Worm (Caenorhabditis elegans) whole organism, L1 larva: ENCODE measurements around the gene C29E4.12.

Experiments
- C34B4.2 ChIP-seq: sonication (generic microtip); optimal IDR thresholded peaks from 2 replicates; lab custom pipeline; 2017; ENCODE audit warnings: mild to moderate bottlenecking, missing genetic modification characterization, missing compliant biosample characterization
- Y116A8C.19 ChIP-seq: sonication (generic microtip); optimal IDR thresholded peaks from 2 replicates; lab custom pipeline; 2016; ENCODE audit warnings: missing compliant biosample characterization, missing genetic modification characterization, borderline replicate concordance
- aha-1 ChIP-seq: fragments of 150-350 bp; optimal IDR thresholded peaks from 2 replicates; lab custom pipeline; 2014; ENCODE audit warnings: missing biosample characterization, missing genetic modification characterization
- blmp-1 ChIP-seq: fragments of 150-350 bp; optimal IDR thresholded peaks from 2 replicates; lab custom pipeline; 2014; ENCODE audit warnings: missing biosample characterization, missing genetic modification characterization
- ceh-63 ChIP-seq: fragments of 200-800 bp; sonication (Bioruptor generic); optimal IDR thresholded peaks from 2 replicates; lab custom pipeline; 2018; ENCODE audit warnings: mild to moderate bottlenecking, missing genetic modification characterization, missing compliant biosample characterization
- ceh-8 ChIP-seq: fragments of 200-800 bp; sonication (Bioruptor generic); optimal IDR thresholded peaks from 2 replicates; lab custom pipeline; 2018; ENCODE audit warnings: mild to moderate bottlenecking, missing genetic modification characterization, moderate library complexity, missing compliant biosample characterization
- ceh-88 ChIP-seq: fragments of 200-800 bp; sonication (Bioruptor generic); IDR thresholded peaks from 2 replicates; pipeline ENCODE4 v1.3.6; 2022; ENCODE audit warnings: missing genetic modification characterization, missing compliant biosample characterization
- ces-1 ChIP-seq: fragments of 150-350 bp; optimal IDR thresholded peaks from 2 replicates; lab custom pipeline; 2014; ENCODE audit warnings: missing biosample characterization, missing genetic modification reagents, missing genetic modification characterization
- efl-3 ChIP-seq: fragments of 200-800 bp; sonication (Bioruptor generic); optimal IDR thresholded peaks from 2 replicates; lab custom pipeline; 2018; ENCODE audit warnings: mild to moderate bottlenecking, missing genetic modification characterization, missing compliant biosample characterization
- egl-27 ChIP-seq, 2 experiments: fragments of 150-350 bp in 1 of 2; sonication (generic microtip); optimal IDR thresholded peaks; 3 replicates each; lab custom pipeline; 2017 to 2018; ENCODE audit warnings: missing biosample characterization in 2 of 2, missing genetic modification characterization in 2 of 2, missing genetic modification reagents in 2 of 2
- elt-3 ChIP-seq, 6 experiments: fragments of 150-350 bp in 1 of 6; sonication (generic microtip); optimal IDR thresholded peaks; 2 replicates each; lab custom pipeline; 2017 to 2018; ENCODE audit warnings: missing biosample characterization in 6 of 6, missing genetic modification characterization in 6 of 6, inconsistent platforms in 1 of 6
- fkh-10 ChIP-seq: sonication (generic microtip); optimal IDR thresholded peaks from 2 replicates; lab custom pipeline; 2017; ENCODE audit warnings: missing biosample characterization, missing genetic modification reagents, missing genetic modification characterization
- fkh-4 ChIP-seq: sonication (generic microtip); optimal IDR thresholded peaks from 2 replicates; lab custom pipeline; 2016; ENCODE audit warnings: missing compliant biosample characterization, missing genetic modification characterization, borderline replicate concordance
- fkh-8 ChIP-seq: sonication (generic microtip); optimal IDR thresholded peaks from 2 replicates; lab custom pipeline; 2016; ENCODE audit warnings: mild to moderate bottlenecking, missing genetic modification characterization, missing compliant biosample characterization
- fos-1 ChIP-seq: fragments of 150-350 bp; optimal IDR thresholded peaks from 2 replicates; lab custom pipeline; 2014; ENCODE audit warnings: missing biosample characterization, missing genetic modification characterization
- grh-1 ChIP-seq: fragments of 200-800 bp; sonication (Bioruptor generic); IDR thresholded peaks from 2 replicates; pipeline ENCODE4 v1.3.6; 2022; ENCODE audit warnings: missing genetic modification reagents, missing genetic modification characterization, missing compliant biosample characterization
- hlh-17 ChIP-seq: fragments of 200-800 bp; sonication (Bioruptor generic); optimal IDR thresholded peaks from 2 replicates; lab custom pipeline; 2018; ENCODE audit warnings: missing genetic modification characterization, mild to moderate bottlenecking, missing compliant biosample characterization, moderate library complexity, borderline replicate concordance
- hpl-2 ChIP-seq: fragments of 150-350 bp; optimal IDR thresholded peaks from 2 replicates; lab custom pipeline; 2014; ENCODE audit warnings: missing biosample characterization, missing genetic modification reagents, missing genetic modification characterization
- isw-1 ChIP-seq: fragments of 200-800 bp; sonication (Bioruptor generic); IDR thresholded peaks from 2 replicates; pipeline ENCODE4 v1.3.6; 2022; ENCODE audit warnings: missing genetic modification characterization, missing compliant biosample characterization
- jun-1 ChIP-seq: fragments of 150-350 bp; optimal IDR thresholded peaks from 2 replicates; lab custom pipeline; 2014; ENCODE audit warnings: missing biosample characterization, missing genetic modification reagents, missing genetic modification characterization
- lsy-2 ChIP-seq, 2 experiments: fragments of 150-350 bp; optimal IDR thresholded peaks; 2 replicates each; lab custom pipeline; 2014; ENCODE audit warnings: missing biosample characterization in 2 of 2, missing genetic modification characterization in 2 of 2
- mdl-1 ChIP-seq, 2 experiments: fragments of 150-350 bp; optimal IDR thresholded peaks; 2 replicates each; lab custom pipeline; 2014 to 2017; ENCODE audit warnings: missing biosample characterization in 2 of 2, missing genetic modification characterization in 2 of 2, inconsistent platforms in 1 of 2
- mef-2 ChIP-seq: fragments of 150-350 bp; optimal IDR thresholded peaks from 2 replicates; lab custom pipeline; 2014; ENCODE audit warnings: missing biosample characterization, missing genetic modification characterization
- mep-1 ChIP-seq: fragments of 150-350 bp; optimal IDR thresholded peaks from 2 replicates; lab custom pipeline; 2014; ENCODE audit warnings: missing biosample characterization, missing genetic modification characterization
- nhr-12 ChIP-seq: sonication (generic microtip); optimal IDR thresholded peaks from 2 replicates; lab custom pipeline; 2017; ENCODE audit warnings: missing biosample characterization, missing genetic modification characterization
- nhr-19 ChIP-seq: fragments of 200-800 bp; sonication (Bioruptor generic); conservative IDR thresholded peaks from 2 replicates; pipeline ENCODE4 v1.3.6; 2022; ENCODE audit warnings: missing genetic modification characterization, missing compliant biosample characterization
- nhr-237 ChIP-seq: fragments of 150-350 bp; optimal IDR thresholded peaks from 2 replicates; lab custom pipeline; 2014; ENCODE audit warnings: missing biosample characterization, missing genetic modification characterization
- nhr-71 ChIP-seq: sonication (generic microtip); optimal IDR thresholded peaks from 2 replicates; lab custom pipeline; 2016; ENCODE audit warnings: mild to moderate bottlenecking, missing genetic modification characterization, moderate library complexity, missing compliant biosample characterization
- nhr-76 ChIP-seq: sonication (generic microtip); optimal IDR thresholded peaks from 2 replicates; lab custom pipeline; 2017; ENCODE audit warnings: missing biosample characterization, missing genetic modification characterization
- nhr-84 ChIP-seq: sonication (generic microtip); optimal IDR thresholded peaks from 2 replicates; lab custom pipeline; 2017; ENCODE audit warnings: missing biosample characterization, missing genetic modification characterization
- nhr-85 ChIP-seq: sonication (generic microtip); peaks from one replicate; lab custom pipeline; 2016; ENCODE audit warnings: missing genetic modification characterization, inconsistent platforms, missing compliant biosample characterization
- nhr-90 ChIP-seq: sonication (generic microtip); optimal IDR thresholded peaks from 2 replicates; lab custom pipeline; 2016; ENCODE audit warnings: mild to moderate bottlenecking, missing genetic modification characterization, missing compliant biosample characterization; ENCODE audit not compliant: poor library complexity
- pag-3 ChIP-seq: sonication (generic microtip); optimal IDR thresholded peaks from 2 replicates; lab custom pipeline; 2017; ENCODE audit warnings: missing genetic modification characterization, mild to moderate bottlenecking, missing compliant biosample characterization, antibody characterized with exemption, borderline replicate concordance; ENCODE audit not compliant: insufficient read depth
- pax-3 ChIP-seq: fragments of 200-800 bp; sonication (Bioruptor generic); optimal IDR thresholded peaks from 2 replicates; lab custom pipeline; 2018; ENCODE audit warnings: mild to moderate bottlenecking, missing genetic modification characterization, moderate library complexity, missing compliant biosample characterization
- pqm-1 ChIP-seq: sonication (generic microtip); optimal IDR thresholded peaks from 3 replicates; lab custom pipeline; 2017; ENCODE audit warnings: missing biosample characterization, missing genetic modification characterization
- skn-1 ChIP-seq: fragments of 150-350 bp; optimal IDR thresholded peaks from 2 replicates; lab custom pipeline; 2014; ENCODE audit warnings: missing biosample characterization, missing genetic modification characterization
- snpc-4 ChIP-seq: fragments of 150-350 bp; optimal IDR thresholded peaks from 2 replicates; lab custom pipeline; 2014; ENCODE audit warnings: missing biosample characterization, missing genetic modification characterization
- snu-23 ChIP-seq: sonication (generic microtip); optimal IDR thresholded peaks from 2 replicates; lab custom pipeline; 2016; ENCODE audit warnings: missing genetic modification characterization, missing compliant biosample characterization
- sox-4 ChIP-seq: sonication (generic microtip); optimal IDR thresholded peaks from 2 replicates; lab custom pipeline; 2016; ENCODE audit warnings: missing genetic modification characterization, missing compliant biosample characterization
- sptf-1 ChIP-seq: fragments of 150-350 bp; optimal IDR thresholded peaks from 2 replicates; lab custom pipeline; 2014; ENCODE audit warnings: missing biosample characterization, missing genetic modification characterization
- sup-37 ChIP-seq: fragments of 200-800 bp; sonication (Bioruptor generic); optimal IDR thresholded peaks from 2 replicates; lab custom pipeline; 2018; ENCODE audit warnings: mild to moderate bottlenecking, missing genetic modification characterization, missing compliant biosample characterization
- swsn-7 ChIP-seq: sonication (generic microtip); optimal IDR thresholded peaks from 2 replicates; lab custom pipeline; 2016; ENCODE audit warnings: missing genetic modification characterization, missing compliant biosample characterization
- tbx-2 ChIP-seq: sonication (generic microtip); optimal IDR thresholded peaks from 2 replicates; lab custom pipeline; 2016; ENCODE audit warnings: missing genetic modification characterization, missing compliant biosample characterization
- tlp-1 ChIP-seq: fragments of 150-350 bp; optimal IDR thresholded peaks from 2 replicates; lab custom pipeline; 2014; ENCODE audit warnings: missing biosample characterization, missing genetic modification characterization
- unc-130 ChIP-seq: fragments of 150-350 bp; optimal IDR thresholded peaks from 2 replicates; lab custom pipeline; 2017; ENCODE audit warnings: missing biosample characterization, missing genetic modification characterization, inconsistent platforms
- unc-62 ChIP-seq: fragments of 150-350 bp; optimal IDR thresholded peaks from 2 replicates; lab custom pipeline; 2014; ENCODE audit warnings: missing biosample characterization, missing genetic modification reagents, missing genetic modification characterization
- unc-86 ChIP-seq: sonication (generic microtip); optimal IDR thresholded peaks from 2 replicates; lab custom pipeline; 2016; ENCODE audit warnings: missing genetic modification characterization, missing compliant biosample characterization
- unc-98 ChIP-seq: fragments of 200-800 bp; sonication (Bioruptor generic); IDR thresholded peaks from 2 replicates; pipeline ENCODE4 v1.3.6; 2022; ENCODE audit warnings: missing genetic modification characterization, missing compliant biosample characterization
- vab-15 ChIP-seq: sonication (generic microtip); optimal IDR thresholded peaks from 2 replicates; lab custom pipeline; 2017; ENCODE audit warnings: missing genotype, mild to moderate bottlenecking, missing genetic modification characterization, missing compliant biosample characterization
- xbp-1 ChIP-seq: sonication (generic microtip); optimal IDR thresholded peaks from 2 replicates; lab custom pipeline; 2016; ENCODE audit warnings: missing genetic modification characterization, missing compliant biosample characterization

The C29E4.12 gene

ce11 chrIII:7940819-7941218, at the start of gene C29E4.12 (continued):
- TF ChIP-seq nhr-237 (tag; lab: Kevin White, UChicago) = peak; percentile 62
- peak; percentile 51 for TF ChIP-seq blmp-1
- peak; percentile 53 for TF ChIP-seq unc-86 (tag; lab: Kevin White, UChicago)
- peak; percentile 27 for TF ChIP-seq snpc-4 (tag; lab: Kevin White, UChicago)
- TF ChIP-seq hpl-2 (GFP tag; lab: Kevin White, UChicago) = no peak
- peak; percentile 69 for TF ChIP-seq grh-1 (GFP tag; lab: Robert Waterston, UW)
- no peak for TF ChIP-seq ceh-8 (GFP tag; lab: Kevin White, UChicago)
- TF ChIP-seq sup-37 = no peak
- TF ChIP-seq mdl-1 (tag; optimal IDR thresholded peaks at IDR 0.05; lab: Kevin White, UChicago) = peak in 1 of 2 experiments; percentile 66
- peak; percentile 71 for TF ChIP-seq swsn-7 (tag; lab: Kevin White, UChicago)
- TF ChIP-seq fkh-4 (tag; lab: Kevin White, UChicago) = no peak
- TF ChIP-seq xbp-1 (tag; lab: Kevin White, UChicago) = peak; percentile 78
- no peak for TF ChIP-seq nhr-84
- TF ChIP-seq nhr-85 (tag; lab: Kevin White, UChicago) = peak; percentile 86
- peak; percentile 82 for TF ChIP-seq nhr-71 (tag; lab: Kevin White, UChicago)
- TF ChIP-seq egl-27 (tag; optimal IDR thresholded peaks at IDR 0.05; lab: Kevin White, UChicago) = no peak
- TF ChIP-seq mef-2 = no peak
- no peak for TF ChIP-seq ces-1 (GFP tag; lab: Kevin White, UChicago)
- TF ChIP-seq tlp-1 (tag; lab: Kevin White, UChicago) = no peak
- peak; percentile 70 for TF ChIP-seq nhr-90
- no peak for TF ChIP-seq ceh-88
- TF ChIP-seq lsy-2 (tag; optimal IDR thresholded peaks at IDR 0.05; lab: Kevin White, UChicago) = peak; percentile 84 to 92
- TF ChIP-seq nhr-76 (tag; lab: Kevin White, UChicago) = no peak
- no peak for TF ChIP-seq aha-1 (tag; lab: Kevin White, UChicago)
- TF ChIP-seq C34B4.2 (tag; lab: Kevin White, UChicago) = no peak
- peak; percentile 83 for TF ChIP-seq snu-23 (GFP tag; lab: Kevin White, UChicago)
- TF ChIP-seq nhr-19 = peak; percentile 79
- TF ChIP-seq fos-1 (tag; lab: Kevin White, UChicago) = peak; percentile 7
- no peak for TF ChIP-seq efl-3 (GFP tag; lab: Kevin White, UChicago)
- peak; percentile 40 for TF ChIP-seq unc-130
- TF ChIP-seq fkh-8 = peak; percentile 62
- peak; percentile 77 for TF ChIP-seq tbx-2

DNA sequence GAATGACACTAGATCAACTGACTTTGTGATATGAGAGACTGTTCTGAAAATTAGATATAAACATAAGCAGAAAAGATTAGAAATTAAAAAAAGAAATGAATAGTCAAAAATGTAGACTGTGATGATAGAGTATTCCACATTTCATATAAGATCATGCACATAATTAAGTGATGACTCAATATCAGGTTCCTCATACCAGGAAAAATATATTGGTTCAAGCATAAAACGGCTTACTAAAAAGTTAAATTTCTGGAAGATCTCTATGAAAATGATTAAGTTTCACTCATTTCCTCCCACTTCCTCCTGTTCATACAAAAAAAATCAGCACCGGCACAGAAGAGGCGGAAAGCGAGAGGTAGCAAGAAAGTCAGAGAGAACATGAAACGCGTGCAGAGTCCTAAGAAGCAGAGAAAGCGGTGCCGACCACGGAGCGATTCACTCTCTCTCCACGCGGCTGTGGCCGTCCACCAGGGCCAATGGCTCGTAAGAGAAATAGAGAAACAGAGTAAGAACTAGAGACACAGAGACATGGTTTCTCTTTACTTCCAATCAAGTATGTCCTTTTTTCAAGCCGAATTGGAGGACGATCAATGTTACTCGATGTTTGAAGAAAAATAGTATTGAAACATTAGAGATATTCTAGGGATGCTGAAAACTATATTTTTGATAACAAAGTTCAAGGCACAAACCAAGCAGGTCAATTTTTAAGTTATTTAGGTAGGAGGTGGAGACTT, 49.2 kb upstream of the C29E4.12 start, which contains the start of the genes ZK688.5 and fahd-1:
ZK688.5 (minus strand) TSS at position 51 of the 734 bp plus-strand sequence.
fahd-1 (plus strand) TSS at position 684 of the 734 bp plus-strand sequence.
- TF ChIP-seq mep-1 (tag; lab: Kevin White, UChicago) (peak; percentile 70), nhr-85 (tag; lab: Kevin White, UChicago) (peak; percentile 79), unc-62 (GFP tag; lab: Kevin White, UChicago) (no peak), mdl-1 (tag; optimal IDR thresholded peaks at IDR 0.05; lab: Kevin White, UChicago) (peak in 1 of 2 experiments; percentile 82), vab-15 (tag; lab: Kevin White, UChicago) (no peak), unc-98 (GFP tag; lab: Robert Waterston, UW) (no peak), jun-1 (peak; percentile 46), fkh-8 (peak; percentile 54), ceh-63 (GFP tag; lab: Kevin White, UChicago) (no peak), hlh-17 (no peak), xbp-1 (tag; lab: Kevin White, UChicago) (peak; percentile 55), nhr-237 (tag; lab: Kevin White, UChicago) (peak; percentile 10), sptf-1 (tag; lab: Kevin White, UChicago) (no peak), nhr-12 (tag; lab: Kevin White, UChicago) (no peak), elt-3 (tag; optimal IDR thresholded peaks at IDR 0.05; lab: Kevin White, UChicago) (peak in 2 of 6 experiments; percentile 41 to 48), nhr-19 (peak; percentile 57), pax-3 (tag; lab: Kevin White, UChicago) (no peak), fkh-10 (GFP tag; lab: Kevin White, UChicago) (no peak), nhr-84 (no peak), isw-1 (peak; percentile 35; the same call in 1 of the 2 replicates), pqm-1 (no peak), pag-3 (tag; lab: Kevin White, UChicago) (no peak), skn-1 (tag; lab: Kevin White, UChicago) (peak; percentile 76), tbx-2 (peak; percentile 62), hpl-2 (GFP tag; lab: Kevin White, UChicago) (no peak), Y116A8C.19 (tag; lab: Kevin White, UChicago) (no peak), fkh-4 (tag; lab: Kevin White, UChicago) (no peak), efl-3 (GFP tag; lab: Kevin White, UChicago) (no peak), sox-4 (no peak)
